Fruit fly (Drosophila melanogaster): ENCODE measurements around the gene AstC-R1.
A peak's percentile ranks its signal among the peaks of the same experiment; 100 is the strongest.

Gene AstC-R1

DNA sequence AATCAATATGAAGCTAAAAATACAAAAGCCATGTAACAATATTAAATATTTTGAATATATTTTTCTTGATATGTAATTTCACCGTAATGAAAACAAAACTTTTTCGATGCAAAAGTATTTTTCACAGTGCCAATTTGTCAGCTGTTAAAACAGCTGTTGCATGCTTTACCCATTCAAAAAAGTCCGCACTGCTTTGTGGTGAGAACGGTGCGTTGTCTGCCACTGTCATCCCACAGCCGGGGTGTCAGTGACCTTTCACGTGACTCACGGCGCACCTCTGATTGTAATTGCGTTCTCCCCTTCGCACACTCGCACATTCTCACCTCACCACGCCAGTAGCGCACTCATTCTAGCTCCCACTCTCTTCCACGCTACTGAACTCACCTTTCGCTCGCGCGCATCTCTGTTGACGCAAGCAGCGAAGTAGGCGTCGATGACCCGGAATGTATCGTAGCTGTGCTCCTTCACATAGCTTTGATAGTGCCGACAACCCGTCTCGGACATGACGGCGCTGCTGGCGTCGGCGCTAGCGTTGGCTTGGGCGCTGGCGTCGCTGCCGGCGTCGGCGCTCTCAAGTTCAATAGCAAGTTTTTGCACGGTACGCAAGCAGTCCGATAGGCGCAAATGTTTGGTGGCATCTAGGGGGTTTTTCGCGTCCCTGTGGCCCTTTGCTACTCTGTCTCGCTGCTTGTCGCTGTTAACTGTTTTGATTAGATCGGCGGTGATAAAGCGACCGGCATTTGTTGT lies 61.1 kb downstream of the AstC-R1 start (continued):
- TF ChIP-seq CG16779 (tag; optimal IDR thresholded peaks at IDR 0.05): no peak
- 0 out of 2 replicates have a peak, but pooled peaks have one; percentile 12 for TF ChIP-seq CG11294 (GFP tag; IDR thresholded peaks at IDR 0.05)
- no peak for TF ChIP-seq Sox15 (GFP tag; optimal IDR thresholded peaks at IDR 0.05)

DNA sequence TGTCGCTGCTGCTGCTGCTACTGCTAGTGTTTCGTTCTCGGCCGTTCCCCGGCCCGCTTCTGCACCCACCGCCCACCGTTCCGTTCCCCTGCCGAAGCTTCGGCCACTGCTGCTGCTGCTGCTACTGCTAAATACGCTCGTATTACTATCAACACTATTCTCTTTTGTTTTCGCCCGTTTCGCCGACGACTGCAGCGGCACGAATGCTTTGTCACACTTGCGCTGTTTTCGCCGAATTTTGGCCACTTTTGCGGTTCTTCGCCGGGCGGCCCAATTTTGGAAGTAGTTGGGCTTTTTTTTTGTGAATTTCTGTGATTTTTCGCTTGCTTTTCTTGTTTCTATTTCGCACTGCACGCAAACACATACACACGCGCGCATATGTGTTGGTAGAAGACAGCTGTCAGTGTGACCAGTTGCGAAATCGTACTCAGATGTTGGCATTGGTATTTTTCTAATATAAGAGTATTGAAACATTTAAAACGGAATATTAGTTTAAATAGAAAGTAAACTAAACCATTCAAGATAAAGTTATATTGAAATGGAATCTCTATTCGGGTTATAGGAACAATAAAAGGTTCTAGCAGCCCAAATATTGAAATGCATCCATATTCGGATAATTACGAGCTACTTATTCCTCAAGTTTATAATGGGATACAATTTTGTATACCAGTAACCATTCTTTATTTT lies 61.8 kb downstream of the AstC-R1 start, which contains the start of gene not:
not (minus strand) TSS at position 395 of the 687 bp plus-strand sequence.
- no peak for TF ChIP-seq CG11294 (GFP tag; IDR thresholded peaks at IDR 0.05)
- no peak for TF ChIP-seq Ets96B (tag; optimal IDR thresholded peaks at IDR 0.05)
- no peak for TF ChIP-seq Ets21C (GFP tag; optimal IDR thresholded peaks at IDR 0.05)
- no peak for TF ChIP-seq Met (GFP tag; optimal IDR thresholded peaks at IDR 0.05)
- no peak for TF ChIP-seq CG11762 (GFP tag; optimal IDR thresholded peaks at IDR 0.05; ENCODE audit: insufficient read depth)
- no peak for TF ChIP-seq CG11902 (GFP tag; optimal IDR thresholded peaks at IDR 0.05)
- peak; percentile 32 for TF ChIP-seq CG6276 (GFP tag; optimal IDR thresholded peaks at IDR 0.05)
- no peak for TF ChIP-seq CG15336 (GFP tag; IDR thresholded peaks at IDR 0.05)
- TF ChIP-seq CG7368 (GFP tag; optimal IDR thresholded peaks at IDR 0.05): no peak
- no peak for TF ChIP-seq CG3919 (GFP tag; optimal IDR thresholded peaks at IDR 0.05)
- TF ChIP-seq lz (GFP tag; optimal IDR thresholded peaks at IDR 0.05): no peak
- TF ChIP-seq Sox102F (GFP tag; optimal IDR thresholded peaks at IDR 0.05): no peak
- no peak for TF ChIP-seq Hr39 (GFP tag; optimal IDR thresholded peaks at IDR 0.05)
- no peak for TF ChIP-seq net (GFP tag; optimal IDR thresholded peaks at IDR 0.05)
- no peak for TF ChIP-seq Lpt (GFP tag; optimal IDR thresholded peaks at IDR 0.05)
- no peak for TF ChIP-seq CG6808 (GFP tag; optimal IDR thresholded peaks at IDR 0.05)
- no peak for TF ChIP-seq CG6854 (GFP tag; optimal IDR thresholded peaks at IDR 0.05)
- TF ChIP-seq CG31627 (GFP tag; optimal IDR thresholded peaks at IDR 0.05): no peak
- no peak for TF ChIP-seq fkh (GFP tag; optimal IDR thresholded peaks at IDR 0.05)
- TF ChIP-seq Sox15 (GFP tag; optimal IDR thresholded peaks at IDR 0.05): no peak
- no peak for TF ChIP-seq CG8632 (GFP tag; optimal IDR thresholded peaks at IDR 0.05)
- peak; percentile 59 for TF ChIP-seq svp (GFP tag)
- peak; percentile 33 to 51 for TF ChIP-seq ss (GFP tag; optimal IDR thresholded peaks at IDR 0.05)
- TF ChIP-seq Eip78C (GFP tag): peak; percentile 78
- no peak for TF ChIP-seq CG9139 (GFP tag; optimal IDR thresholded peaks at IDR 0.05)
- no peak for TF ChIP-seq Eip75B (GFP tag; optimal IDR thresholded peaks at IDR 0.05)
- TF ChIP-seq cyc (GFP tag; optimal IDR thresholded peaks at IDR 0.05): no peak
- TF ChIP-seq CG32006 (GFP tag; optimal IDR thresholded peaks at IDR 0.05): peak; percentile 3
- peak; percentile 49 for TF ChIP-seq CG16779 (tag; optimal IDR thresholded peaks at IDR 0.05)
- TF ChIP-seq dac (GFP tag; optimal IDR thresholded peaks at IDR 0.05): no peak
- no peak for TF ChIP-seq CG3032 (tag; optimal IDR thresholded peaks at IDR 0.05)
- no peak for TF ChIP-seq pdm3 (GFP tag; optimal IDR thresholded peaks at IDR 0.05)
- TF ChIP-seq salr (GFP tag; optimal IDR thresholded peaks at IDR 0.05): no peak
- TF ChIP-seq acj6 (GFP tag; optimal IDR thresholded peaks at IDR 0.05): no peak
- no peak for TF ChIP-seq CG10669 (GFP tag; optimal IDR thresholded peaks at IDR 0.05)
- TF ChIP-seq Hr4 (GFP tag; optimal IDR thresholded peaks at IDR 0.05): no peak
- TF ChIP-seq Hr38 (GFP tag; optimal IDR thresholded peaks at IDR 0.05): no peak
- no peak for TF ChIP-seq CG6792 (GFP tag; optimal IDR thresholded peaks at IDR 0.05)

DNA sequence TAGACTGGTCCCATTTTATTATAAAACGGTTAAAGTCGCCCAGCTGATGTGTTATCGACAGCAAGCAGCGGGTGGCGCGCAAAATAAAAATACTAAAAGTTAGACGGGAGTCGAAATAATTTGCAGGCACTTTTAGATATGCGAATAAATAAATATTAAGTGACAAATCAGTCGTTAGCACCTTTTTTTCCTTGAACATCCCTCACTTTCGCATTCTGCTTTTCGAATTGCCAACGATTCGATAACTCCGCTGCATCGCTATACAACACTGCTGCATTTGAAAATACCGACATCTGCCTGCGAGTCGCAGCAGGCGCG lies 62.3 kb downstream of the AstC-R1 start, which contains the start of gene bora:
bora (plus strand) TSS at position 271 of the 318 bp plus-strand sequence.
- peak; percentile 46 for TF ChIP-seq Eip78C (GFP tag)
- no peak for TF ChIP-seq vri (GFP tag; optimal IDR thresholded peaks at IDR 0.05)
- TF ChIP-seq pdm3 (GFP tag; optimal IDR thresholded peaks at IDR 0.05): no peak
- TF ChIP-seq acj6 (GFP tag; optimal IDR thresholded peaks at IDR 0.05): peak; percentile 4
- TF ChIP-seq Sox15 (GFP tag; optimal IDR thresholded peaks at IDR 0.05): no peak
- no peak for TF ChIP-seq CG6854 (GFP tag; optimal IDR thresholded peaks at IDR 0.05)
- TF ChIP-seq spab (GFP tag; optimal IDR thresholded peaks at IDR 0.05): no peak
- TF ChIP-seq eg (GFP tag; IDR thresholded peaks at IDR 0.05): no peak
- TF ChIP-seq CG6808 (GFP tag; optimal IDR thresholded peaks at IDR 0.05): no peak
- no peak for TF ChIP-seq Lpt (GFP tag; optimal IDR thresholded peaks at IDR 0.05)
- no peak for TF ChIP-seq CG1621 (tag; optimal IDR thresholded peaks at IDR 0.05)
- 0 out of 3 replicates have a peak, but pooled peaks have one; percentile 6 for TF ChIP-seq CG6163 (GFP tag; IDR thresholded peaks at IDR 0.05)
- no peak for TF ChIP-seq CG15336 (GFP tag; IDR thresholded peaks at IDR 0.05)
- no peak for TF ChIP-seq CG31627 (GFP tag; optimal IDR thresholded peaks at IDR 0.05)
- no peak for TF ChIP-seq fd85E (GFP tag; optimal IDR thresholded peaks at IDR 0.05)
- TF ChIP-seq svp (GFP tag): no peak
- no peak for TF ChIP-seq CG10631 (GFP tag; optimal IDR thresholded peaks at IDR 0.05)
- no peak for TF ChIP-seq achi (GFP tag; optimal IDR thresholded peaks at IDR 0.05)
- no peak for TF ChIP-seq Met (GFP tag; optimal IDR thresholded peaks at IDR 0.05)
- no peak for TF ChIP-seq CG11902 (GFP tag; optimal IDR thresholded peaks at IDR 0.05)
- TF ChIP-seq CG9139 (GFP tag; optimal IDR thresholded peaks at IDR 0.05): no peak
- no peak for TF ChIP-seq CG3919 (GFP tag; optimal IDR thresholded peaks at IDR 0.05)

All from whole organism, prepupa.